Fruit fly (Drosophila melanogaster) whole organism, embryonic: ENCODE results near the gene CG5808.
A peak's percentile ranks its signal among the peaks of the same experiment; 100 is the strongest.

Experiments used
- Bgb ChIP-seq: fragments of 200-800 bp; sonication (Bioruptor generic); IDR thresholded peaks from 2 replicates; pipeline ENCODE4 v1.3.6; 2022; ENCODE audit warnings: missing biosample characterization, missing genetic modification characterization; ENCODE audit not compliant: partially characterized antibody
- CG11247 ChIP-seq: fragments of 200-800 bp; sonication (Bioruptor generic); IDR thresholded peaks from 2 replicates; pipeline ENCODE4 v1.3.6; 2022; ENCODE audit warnings: missing biosample characterization, missing genetic modification characterization
- CG12104 ChIP-seq: fragments of 200-800 bp; sonication (Bioruptor generic); optimal IDR thresholded peaks from 3 replicates; lab custom pipeline; 2016; ENCODE audit warnings: missing biosample characterization, missing genetic modification characterization
- CG14965 ChIP-seq: fragments of 200-800 bp; sonication (Bioruptor generic); optimal IDR thresholded peaks from 2 replicates; lab custom pipeline; 2016; ENCODE audit warnings: missing biosample characterization, missing genetic modification characterization, borderline replicate concordance
- CG1647 ChIP-seq: fragments of 200-800 bp; sonication (Bioruptor generic); optimal IDR thresholded peaks from 3 replicates; lab custom pipeline; 2016; ENCODE audit warnings: missing biosample characterization, missing genetic modification characterization
- CG17568 ChIP-seq: fragments of 200-800 bp; sonication (Bioruptor generic); optimal IDR thresholded peaks from 2 replicates; lab custom pipeline; 2018; ENCODE audit warnings: missing biosample characterization, mild to moderate bottlenecking, missing genetic modification characterization, moderate library complexity
- CG17802 ChIP-seq: fragments of 200-800 bp; sonication (Bioruptor generic); optimal IDR thresholded peaks from 2 replicates; lab custom pipeline; 2018; ENCODE audit warnings: missing biosample characterization, mild to moderate bottlenecking, missing genetic modification characterization, moderate library complexity
- CG2120 ChIP-seq: fragments of 200-800 bp; sonication (Bioruptor generic); optimal IDR thresholded peaks from 3 replicates; lab custom pipeline; 2016; ENCODE audit warnings: missing biosample characterization, missing genetic modification characterization
- CG2678 ChIP-seq: fragments of 200-800 bp; sonication (Bioruptor generic); optimal IDR thresholded peaks from 3 replicates; lab custom pipeline; 2019; ENCODE audit warnings: missing biosample characterization, mild to moderate bottlenecking, missing genetic modification characterization, moderate library complexity
- CG2712 ChIP-seq: fragments of 200-800 bp; optimal IDR thresholded peaks from 3 replicates; lab custom pipeline; 2019; ENCODE audit warnings: missing biosample characterization, mild to moderate bottlenecking, missing genetic modification characterization, moderate library complexity
- CG2889 ChIP-seq: fragments of 200-800 bp; sonication (Bioruptor generic); IDR thresholded peaks from 3 replicates; pipeline ENCODE4 v1.3.6; 2022; ENCODE audit warnings: missing biosample characterization, missing genetic modification characterization
- CG31388 ChIP-seq: fragments of 200-800 bp; sonication (Bioruptor generic); optimal IDR thresholded peaks from 2 replicates; lab custom pipeline; 2016; ENCODE audit warnings: missing biosample characterization, missing genetic modification characterization
- CG32532 ChIP-seq: fragments of 200-800 bp; sonication (Bioruptor generic); IDR thresholded peaks from 2 replicates; pipeline ENCODE4 v1.3.6; 2022; ENCODE audit warnings: missing biosample characterization, missing genetic modification characterization
- CG33213 ChIP-seq: fragments of 200-800 bp; sonication (Bioruptor generic); optimal IDR thresholded peaks from 3 replicates; lab custom pipeline; 2016; ENCODE audit warnings: missing biosample characterization, missing genetic modification characterization
- CG33557 ChIP-seq: fragments of 200-800 bp; sonication (Bioruptor generic); optimal IDR thresholded peaks from 2 replicates; lab custom pipeline; 2019; ENCODE audit warnings: missing biosample characterization, mild to moderate bottlenecking, missing genetic modification characterization, moderate library complexity
- CG4360 ChIP-seq: fragments of 200-800 bp; sonication (Bioruptor generic); IDR thresholded peaks from 2 replicates; pipeline ENCODE4 v1.3.6; 2022; ENCODE audit warnings: missing biosample characterization, missing genetic modification characterization
- CG4820 ChIP-seq: fragments of 200-800 bp; sonication (Bioruptor generic); optimal IDR thresholded peaks from 3 replicates; lab custom pipeline; 2016; ENCODE audit warnings: missing biosample characterization, missing genetic modification characterization
- CG4854 ChIP-seq: fragments of 200-800 bp; sonication (Bioruptor generic); optimal IDR thresholded peaks from 2 replicates; lab custom pipeline; 2016; ENCODE audit warnings: missing biosample characterization, missing genetic modification characterization, inconsistent platforms
- CG8281 ChIP-seq: fragments of 200-800 bp; sonication (Bioruptor generic); optimal IDR thresholded peaks from 2 replicates; lab custom pipeline; 2018; ENCODE audit warnings: missing biosample characterization, mild to moderate bottlenecking, missing genetic modification characterization, moderate library complexity
- CG8944 ChIP-seq: fragments of 200-800 bp; sonication (Bioruptor generic); optimal IDR thresholded peaks from 3 replicates; lab custom pipeline; 2016; ENCODE audit warnings: missing biosample characterization, missing genetic modification characterization
- Chrac-16 ChIP-seq: fragments of 200-800 bp; sonication (Bioruptor generic); optimal IDR thresholded peaks from 3 replicates; lab custom pipeline; 2016; ENCODE audit warnings: missing biosample characterization, missing genetic modification characterization
- E2f2 ChIP-seq: fragments of 200-800 bp; sonication (Bioruptor generic); IDR thresholded peaks from 2 replicates; pipeline ENCODE4 v1.3.6; 2022; ENCODE audit warnings: missing biosample characterization, missing genetic modification characterization
- Hr78 ChIP-seq, 2 experiments: fragments of 200-800 bp in 1 of 2; fragments of >200 bp in 1 of 2; sonication (Bioruptor generic) in 1 of 2; optimal IDR thresholded peaks; 2 replicates each; lab custom pipeline; 2017 to 2019; ENCODE audit warnings: missing biosample characterization in 2 of 2, missing genetic modification characterization in 2 of 2, mild to moderate bottlenecking in 1 of 2, moderate library complexity in 1 of 2
- Jarid2 ChIP-seq: fragments of 200-800 bp; sonication (Bioruptor generic); optimal IDR thresholded peaks from 3 replicates; lab custom pipeline; 2017; ENCODE audit warnings: mild to moderate bottlenecking, missing biosample characterization, missing genetic modification reagents, missing genetic modification characterization
- Lim3 ChIP-seq: fragments of 200-800 bp; sonication (Bioruptor generic); IDR thresholded peaks from 2 replicates; pipeline ENCODE4 v1.3.6; 2022; ENCODE audit warnings: missing biosample characterization, missing genetic modification characterization
- Meics ChIP-seq: fragments of 200-800 bp; sonication (Bioruptor generic); optimal IDR thresholded peaks from 2 replicates; lab custom pipeline; 2017; ENCODE audit warnings: missing biosample characterization, mild to moderate bottlenecking, missing genetic modification characterization
- NC2β ChIP-seq: fragments of 200-800 bp; sonication (Bioruptor generic); optimal IDR thresholded peaks from 2 replicates; lab custom pipeline; 2016; ENCODE audit warnings: missing biosample characterization, missing genetic modification characterization
- Rfx ChIP-seq: fragments of 200-800 bp; sonication (Bioruptor generic); IDR thresholded peaks from 2 replicates; pipeline ENCODE4 v1.3.6; 2022; ENCODE audit warnings: missing biosample characterization, missing genetic modification characterization
- Six4 ChIP-seq: fragments of 200-800 bp; sonication (Bioruptor generic); optimal IDR thresholded peaks from 2 replicates; lab custom pipeline; 2016; ENCODE audit warnings: missing biosample characterization, missing genetic modification characterization
- Sox100B ChIP-seq: fragments of 200-800 bp; sonication (Bioruptor generic); optimal IDR thresholded peaks from 3 replicates; lab custom pipeline; 2018; ENCODE audit warnings: missing biosample characterization, mild to moderate bottlenecking, missing genetic modification characterization
- Sox102F ChIP-seq: fragments of 200-800 bp; sonication (Bioruptor generic); optimal IDR thresholded peaks from 2 replicates; lab custom pipeline; 2018; ENCODE audit warnings: missing biosample characterization, mild to moderate bottlenecking, missing genetic modification characterization, moderate library complexity
- Spps ChIP-seq: fragments of 200-800 bp; sonication (Bioruptor generic); optimal IDR thresholded peaks from 2 replicates; lab custom pipeline; 2018; ENCODE audit warnings: missing biosample characterization, mild to moderate bottlenecking, missing genetic modification characterization
- Sry-δ ChIP-seq: fragments of 200-800 bp; sonication (Bioruptor generic); optimal IDR thresholded peaks from 2 replicates; lab custom pipeline; 2016; ENCODE audit warnings: missing biosample characterization, missing genetic modification characterization
- Ssrp ChIP-seq: fragments of 200-800 bp; sonication (Bioruptor generic); optimal IDR thresholded peaks from 2 replicates; lab custom pipeline; 2018; ENCODE audit warnings: missing biosample characterization, mild to moderate bottlenecking, missing genetic modification characterization, moderate library complexity
- Xrp1 ChIP-seq: fragments of 200-800 bp; sonication (Bioruptor generic); IDR thresholded peaks from 2 replicates; pipeline ENCODE4 v1.3.6; 2022; ENCODE audit warnings: missing biosample characterization, missing genetic modification characterization
- ase ChIP-seq: fragments of 200-800 bp; sonication (Bioruptor generic); IDR thresholded peaks from 3 replicates; pipeline ENCODE4 v1.3.6; 2022; ENCODE audit warnings: missing biosample characterization, missing genetic modification characterization
- ato ChIP-seq: fragments of 200-800 bp; sonication (Bioruptor generic); IDR thresholded peaks from 2 replicates; pipeline ENCODE4 v1.3.6; 2022; ENCODE audit warnings: missing biosample characterization, missing genetic modification characterization; ENCODE audit not compliant: partially characterized antibody
- bbx ChIP-seq: fragments of 200-800 bp; sonication (Bioruptor generic); IDR thresholded peaks from 2 replicates; pipeline ENCODE4 v1.3.6; 2022; ENCODE audit warnings: missing biosample characterization, missing genetic modification characterization; ENCODE audit not compliant: partially characterized antibody
- br ChIP-seq: fragments of >200 bp; optimal IDR thresholded peaks from 2 replicates; lab custom pipeline; 2017
- chinmo ChIP-seq: fragments of 200-800 bp; sonication (Bioruptor generic); IDR thresholded peaks from 4 replicates; pipeline ENCODE4 v1.3.6; 2022; ENCODE audit warnings: missing biosample characterization, missing genetic modification characterization; ENCODE audit not compliant: partially characterized antibody
- esg ChIP-seq: fragments of 200-800 bp; sonication (Bioruptor generic); conservative IDR thresholded peaks from 2 replicates; pipeline ENCODE4 v1.3.6; 2022; ENCODE audit warnings: missing biosample characterization, missing genetic modification characterization
- fd96Cb ChIP-seq: fragments of 200-800 bp; sonication (Bioruptor generic); optimal IDR thresholded peaks from 2 replicates; lab custom pipeline; 2018; ENCODE audit warnings: missing biosample characterization, mild to moderate bottlenecking, missing genetic modification characterization, moderate library complexity
- fu2 ChIP-seq: fragments of 200-800 bp; sonication (Bioruptor generic); optimal IDR thresholded peaks from 2 replicates; lab custom pipeline; 2016; ENCODE audit warnings: missing biosample characterization, missing genetic modification characterization
- h ChIP-seq: fragments of >200 bp; optimal IDR thresholded peaks from 2 replicates; lab custom pipeline; 2017
- hth ChIP-seq: fragments of >200 bp; optimal IDR thresholded peaks from 2 replicates; lab custom pipeline; 2017; ENCODE audit warnings: inconsistent platforms
- jing ChIP-seq: fragments of 200-800 bp; sonication (Bioruptor generic); optimal IDR thresholded peaks from 2 replicates; lab custom pipeline; 2018; ENCODE audit warnings: missing biosample characterization, mild to moderate bottlenecking, missing genetic modification characterization
- lbe ChIP-seq: fragments of 200-800 bp; sonication (Bioruptor generic); optimal IDR thresholded peaks from 2 replicates; lab custom pipeline; 2016; ENCODE audit warnings: missing biosample characterization, mild to moderate bottlenecking, missing genetic modification characterization
- nmo ChIP-seq: fragments of 200-800 bp; sonication (Bioruptor generic); optimal IDR thresholded peaks from 2 replicates; lab custom pipeline; 2018; ENCODE audit warnings: missing biosample characterization, mild to moderate bottlenecking, missing genetic modification characterization, moderate library complexity
- pb ChIP-seq: fragments of 200-800 bp; sonication (Bioruptor generic); optimal IDR thresholded peaks from 3 replicates; lab custom pipeline; 2016; ENCODE audit warnings: missing biosample characterization, missing genetic modification characterization
- sob ChIP-seq: fragments of 200-800 bp; sonication (Bioruptor generic); IDR thresholded peaks from 2 replicates; pipeline ENCODE4 v1.3.6; 2022; ENCODE audit warnings: missing biosample characterization, missing genetic modification characterization
- tx ChIP-seq: fragments of 200-800 bp; sonication (Bioruptor generic); optimal IDR thresholded peaks from 2 replicates; lab custom pipeline; 2016; ENCODE audit warnings: missing biosample characterization, missing genetic modification characterization
- zen ChIP-seq: fragments of 200-800 bp; sonication (Bioruptor generic); optimal IDR thresholded peaks from 3 replicates; lab custom pipeline; 2018; ENCODE audit warnings: missing biosample characterization, mild to moderate bottlenecking, missing genetic modification characterization, moderate library complexity

The CG5808 gene

DNA sequence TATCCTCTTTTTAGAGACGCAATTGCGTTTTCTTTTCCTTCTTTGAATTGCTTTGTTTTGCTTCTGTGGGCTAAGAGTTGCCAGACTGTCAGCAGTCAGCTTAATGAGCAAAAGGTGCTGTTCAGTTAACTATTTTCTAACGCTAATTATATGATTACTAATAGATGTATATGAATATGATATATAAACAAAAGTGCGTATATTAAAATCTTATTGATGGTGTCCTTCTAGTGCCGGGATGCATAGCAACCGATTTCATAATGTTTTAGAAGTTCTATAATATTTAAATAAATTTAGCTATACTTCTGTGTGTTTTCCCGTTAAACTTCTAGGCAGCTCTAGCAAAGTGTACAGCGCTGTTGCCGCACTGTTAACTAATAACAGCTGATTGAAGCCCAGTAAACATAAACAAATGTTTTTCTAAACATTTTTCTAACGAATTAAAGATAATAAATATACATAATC lies 13.1 kb upstream of the CG5808 start, which contains the start of the genes Kaz and CG43273 (continued):
- no peak for TF ChIP-seq Sox102F (GFP tag; lab: Kevin White, UChicago)
- no peak for TF ChIP-seq CG4360 (GFP tag; lab: Robert Waterston, UW)
- no peak for TF ChIP-seq Spps
- TF ChIP-seq Ssrp (tag; lab: Kevin White, UChicago): peak; percentile 66
- no peak for TF ChIP-seq bbx (GFP tag; lab: Robert Waterston, UW)
- TF ChIP-seq CG32532 (GFP tag; lab: Robert Waterston, UW): peak; percentile 64
- TF ChIP-seq Bgb (GFP tag; lab: Robert Waterston, UW): no peak
- TF ChIP-seq CG4854: no peak
- no peak for TF ChIP-seq CG33213
- TF ChIP-seq lbe (GFP tag; lab: Kevin White, UChicago): peak; percentile 32
- TF ChIP-seq fu2: no peak
- peak; percentile 93 for TF ChIP-seq zen (tag; lab: Kevin White, UChicago)
- TF ChIP-seq Jarid2: no peak
- TF ChIP-seq CG2712 (tag; lab: Kevin White, UChicago): peak; percentile 70
- peak; percentile 40; the same call in 1 of the 2 replicates for TF ChIP-seq Xrp1 (GFP tag; lab: Robert Waterston, UW)
- TF ChIP-seq tx (GFP tag; lab: Kevin White, UChicago): no peak
- TF ChIP-seq CG8944 (GFP tag; lab: Kevin White, UChicago): no peak
- TF ChIP-seq E2f2 (GFP tag; lab: Robert Waterston, UW): no peak
- TF ChIP-seq Hr78 (GFP tag; optimal IDR thresholded peaks at IDR 0.05; lab: Kevin White, UChicago): no peak
- TF ChIP-seq CG14965 (GFP tag; lab: Kevin White, UChicago): no peak
- TF ChIP-seq Chrac-16 (GFP tag; lab: Kevin White, UChicago): peak; percentile 59
- no peak for TF ChIP-seq NC2β (GFP tag; lab: Kevin White, UChicago)
- TF ChIP-seq CG2889: no peak
- no peak for TF ChIP-seq h (lab: Kevin White, UChicago)
- peak; percentile 59 for TF ChIP-seq sob (GFP tag; lab: Robert Waterston, UW)
- TF ChIP-seq CG17802 (tag; lab: Kevin White, UChicago): no peak
- peak; percentile 0 for TF ChIP-seq CG12104
- TF ChIP-seq CG33557 (GFP tag; lab: Kevin White, UChicago): peak; percentile 55
- TF ChIP-seq Sry-δ (GFP tag; lab: Kevin White, UChicago): no peak
- peak; percentile 73 for TF ChIP-seq Rfx
- no peak for TF ChIP-seq Lim3 (GFP tag; lab: Robert Waterston, UW)
- peak; percentile 83 for TF ChIP-seq nmo (GFP tag; lab: Kevin White, UChicago)
- TF ChIP-seq CG2120 (GFP tag; lab: Kevin White, UChicago): peak; percentile 67
- TF ChIP-seq Meics: peak; percentile 58
- TF ChIP-seq CG2678 (tag; lab: Kevin White, UChicago): no peak
- TF ChIP-seq CG31388: no peak
- no peak for TF ChIP-seq CG17568 (GFP tag; lab: Kevin White, UChicago)
- no peak for TF ChIP-seq jing (GFP tag; lab: Kevin White, UChicago)
- TF ChIP-seq pb (GFP tag; lab: Kevin White, UChicago): no peak
- no peak for TF ChIP-seq hth (lab: Kevin White, UChicago)
- TF ChIP-seq CG11247 (GFP tag; lab: Robert Waterston, UW): no peak
- no peak for TF ChIP-seq chinmo (GFP tag; lab: Robert Waterston, UW)
- peak; percentile 40 for TF ChIP-seq Six4 (GFP tag; lab: Kevin White, UChicago)
- TF ChIP-seq esg (GFP tag; lab: Robert Waterston, UW): peak; percentile 25; the same call in 1 of the 2 replicates
- peak; percentile 42 for TF ChIP-seq CG4820 (GFP tag; lab: Kevin White, UChicago)
- TF ChIP-seq fd96Cb (tag; lab: Kevin White, UChicago): peak; percentile 34
- no peak for TF ChIP-seq CG8281 (tag; lab: Kevin White, UChicago)
- TF ChIP-seq br (lab: Kevin White, UChicago): no peak
- TF ChIP-seq CG1647 (GFP tag; lab: Kevin White, UChicago): no peak
- no peak for TF ChIP-seq ase (GFP tag; lab: Robert Waterston, UW)
- no peak for TF ChIP-seq ato (GFP tag; lab: Robert Waterston, UW)
- no peak for TF ChIP-seq Sox100B (GFP tag; lab: Kevin White, UChicago)
